Fruit fly (Drosophila melanogaster) whole organism, embryonic: ENCODE measurements around the gene CG9662.
A peak's percentile ranks its signal among the peaks of the same experiment; 100 is the strongest.

Source experiments
- CG11247 ChIP-seq: fragments of 200-800 bp; sonication (Bioruptor generic); IDR thresholded peaks from 2 replicates; pipeline ENCODE4 v1.3.6; 2022; ENCODE audit warnings: missing biosample characterization, missing genetic modification characterization
- CG12769 ChIP-seq: fragments of 200-800 bp; sonication (Bioruptor generic); optimal IDR thresholded peaks from 2 replicates; lab custom pipeline; 2019; ENCODE audit warnings: missing biosample characterization, mild to moderate bottlenecking, missing genetic modification characterization, moderate library complexity
- CG13287 ChIP-seq: fragments of 200-800 bp; sonication (Bioruptor generic); IDR thresholded peaks from 2 replicates; pipeline ENCODE4 v1.3.6; 2022; ENCODE audit warnings: missing biosample characterization, missing genetic modification characterization; ENCODE audit not compliant: partially characterized antibody
- CG9727 ChIP-seq: fragments of 200-800 bp; sonication (Bioruptor generic); optimal IDR thresholded peaks from 3 replicates; lab custom pipeline; 2017; ENCODE audit warnings: missing biosample characterization, mild to moderate bottlenecking, missing genetic modification characterization
- CG9797 ChIP-seq: fragments of 200-800 bp; sonication (Bioruptor generic); optimal IDR thresholded peaks from 3 replicates; lab custom pipeline; 2018; ENCODE audit warnings: missing biosample characterization, mild to moderate bottlenecking, missing genetic modification characterization
- Chrac-16 ChIP-seq: fragments of 200-800 bp; sonication (Bioruptor generic); optimal IDR thresholded peaks from 3 replicates; lab custom pipeline; 2016; ENCODE audit warnings: missing biosample characterization, missing genetic modification characterization
- Dek ChIP-seq: fragments of 200-800 bp; sonication (Bioruptor generic); optimal IDR thresholded peaks from 3 replicates; lab custom pipeline; 2019; ENCODE audit warnings: missing biosample characterization, mild to moderate bottlenecking, missing genetic modification characterization, moderate library complexity
- Jarid2 ChIP-seq: fragments of 200-800 bp; sonication (Bioruptor generic); optimal IDR thresholded peaks from 3 replicates; lab custom pipeline; 2017; ENCODE audit warnings: mild to moderate bottlenecking, missing biosample characterization, missing genetic modification reagents, missing genetic modification characterization
- Rfx ChIP-seq: fragments of 200-800 bp; sonication (Bioruptor generic); IDR thresholded peaks from 2 replicates; pipeline ENCODE4 v1.3.6; 2022; ENCODE audit warnings: missing biosample characterization, missing genetic modification characterization
- cato ChIP-seq: fragments of 200-800 bp; sonication (Bioruptor generic); optimal IDR thresholded peaks from 2 replicates; lab custom pipeline; 2016; ENCODE audit warnings: missing biosample characterization, missing genetic modification characterization, borderline replicate concordance
- chif ChIP-seq, 2 experiments: fragments of 200-800 bp; sonication (Bioruptor generic); optimal IDR thresholded peaks; 3 replicates each; lab custom pipeline; 2016; ENCODE audit warnings: missing biosample characterization in 2 of 2, missing genetic modification characterization in 2 of 2
- cwo ChIP-seq: fragments of 200-800 bp; sonication (Bioruptor generic); optimal IDR thresholded peaks from 3 replicates; lab custom pipeline; 2017; ENCODE audit warnings: missing biosample characterization, missing genetic modification characterization, mild to moderate bottlenecking, moderate library complexity, missing genetic modification reagents
- hkb ChIP-seq, 2 experiments: fragments of 200-800 bp in 1 of 2; fragments of >200 bp in 1 of 2; sonication (Bioruptor generic) in 1 of 2; IDR thresholded peaks in 1 of 2; optimal IDR thresholded peaks in 1 of 2; 2 replicates each; pipeline versions ENCODE4 v1.3.6 to Lab custom; 2017 to 2022; ENCODE audit warnings: missing biosample characterization in 1 of 2, missing genetic modification characterization in 1 of 2
- sd ChIP-seq: fragments of 200-800 bp; sonication (Bioruptor generic); optimal IDR thresholded peaks from 3 replicates; lab custom pipeline; 2018; ENCODE audit warnings: missing biosample characterization, mild to moderate bottlenecking, missing genetic modification characterization, moderate library complexity
- sens ChIP-seq: fragments of 200-800 bp; sonication (Bioruptor generic); peaks from one replicate; lab custom pipeline; 2016; ENCODE audit warnings: missing biosample characterization, missing genetic modification characterization
- slbo ChIP-seq: fragments of 200-800 bp; sonication (Bioruptor generic); IDR thresholded peaks from 2 replicates; pipeline ENCODE4 v1.3.6; 2022; ENCODE audit warnings: missing biosample characterization, missing genetic modification characterization
- zfh2 ChIP-seq: fragments of 200-800 bp; sonication (Bioruptor generic); optimal IDR thresholded peaks from 2 replicates; lab custom pipeline; 2016; ENCODE audit warnings: missing biosample characterization, missing genetic modification characterization

CG9662 gene

dm6 chr2L:3332514-3332913 lies 44.0 kb downstream of the CG9662 start, which contains the start of gene CG15408:
TSS of gene CG15408 (plus strand) at chr2L:3332814.
- TF ChIP-seq Chrac-16 (GFP tag; lab: Kevin White, UChicago): no peak
- TF ChIP-seq zfh2: no peak
- no peak for TF ChIP-seq cato (GFP tag; lab: Kevin White, UChicago)
- no peak for TF ChIP-seq Dek (tag; lab: Kevin White, UChicago)
- no peak for TF ChIP-seq slbo (GFP tag; lab: Robert Waterston, UW)
- TF ChIP-seq Jarid2 (GFP tag; lab: Kevin White, UChicago): no peak
- TF ChIP-seq sd (tag; lab: Kevin White, UChicago): no peak
- no peak for TF ChIP-seq CG9797 (GFP tag; lab: Kevin White, UChicago)
- no peak for TF ChIP-seq CG13287 (GFP tag; lab: Robert Waterston, UW)
- no peak for TF ChIP-seq Rfx (GFP tag; lab: Robert Waterston, UW)
- TF ChIP-seq CG12769 (tag; lab: Kevin White, UChicago): no peak
- TF ChIP-seq, all 482 proteins: peak for 0

dm6 chr2L:3330628-3331027 lies 45.9 kb downstream of the CG9662 start, which contains the start of gene CG3285:
TSS of gene CG3285 (plus strand) at chr2L:3330928.
- TF ChIP-seq CG11247 (GFP tag; lab: Robert Waterston, UW) (no peak), sens (GFP tag; lab: Kevin White, UChicago) (peak; percentile 8)
- TF ChIP-seq, all 482 proteins: peak for 1

- TF ChIP-seq CG9727 (GFP tag; lab: Kevin White, UChicago) (no peak), hkb (optimal IDR thresholded peaks at IDR 0.05; lab: Kevin White, UChicago) (no peak), hkb (GFP tag; IDR thresholded peaks at IDR 0.05; lab: Robert Waterston, UW) (no peak), chif (GFP tag; optimal IDR thresholded peaks at IDR 0.05; lab: Kevin White, UChicago) (no peak), cwo (GFP tag; lab: Kevin White, UChicago) (no peak)
Measured at dm6 chr2L:3327603-3328002, 48.9 kb downstream of the CG9662 start, which contains the start of gene CG33282. TSS of gene CG33282 (plus strand) at chr2L:3327903.
